Worm (Caenorhabditis elegans) whole organism, young adult: ENCODE results near the gene eas-1.
A peak's percentile ranks its signal among the peaks of the same experiment; 100 is the strongest.

Experiments
- C06A6.2 ChIP-seq: fragments of 200-800 bp; sonication (Bioruptor generic); conservative IDR thresholded peaks from 2 replicates; pipeline ENCODE4 v1.3.6; 2022; ENCODE audit warnings: missing genetic modification characterization, missing compliant biosample characterization
- D2030.7 ChIP-seq: fragments of 200-800 bp; sonication (Bioruptor generic); IDR thresholded peaks from 2 replicates; pipeline ENCODE4 v1.3.6; 2022; ENCODE audit warnings: missing genetic modification reagents, missing genetic modification characterization, missing compliant biosample characterization
- F10E7.11 ChIP-seq: sonication (generic microtip); optimal IDR thresholded peaks from 2 replicates; lab custom pipeline; 2017; ENCODE audit warnings: mild to moderate bottlenecking, missing genetic modification characterization, moderate library complexity, missing compliant biosample characterization
- F22D6.2 ChIP-seq: sonication (generic microtip); optimal IDR thresholded peaks from 2 replicates; lab custom pipeline; 2016; ENCODE audit warnings: mild to moderate bottlenecking, missing genetic modification characterization, missing compliant biosample characterization
- F23B12.7 ChIP-seq: sonication (generic microtip); optimal IDR thresholded peaks from 2 replicates; lab custom pipeline; 2017; ENCODE audit warnings: missing genetic modification characterization, mild to moderate bottlenecking, missing compliant biosample characterization, antibody characterized with exemption, moderate library complexity; ENCODE audit not compliant: insufficient read depth
- F37B4.10 ChIP-seq: fragments of 200-800 bp; sonication (Bioruptor generic); IDR thresholded peaks from 2 replicates; pipeline ENCODE4 v1.3.6; 2022; ENCODE audit warnings: missing genetic modification characterization, missing compliant biosample characterization
- F39B2.1 ChIP-seq: fragments of 200-800 bp; sonication (Bioruptor generic); IDR thresholded peaks from 2 replicates; pipeline ENCODE4 v1.3.6; 2022; ENCODE audit warnings: missing genetic modification reagents, missing genetic modification characterization, missing compliant biosample characterization
- F57A8.1 ChIP-seq: fragments of 200-800 bp; sonication (Bioruptor generic); optimal IDR thresholded peaks from 2 replicates; lab custom pipeline; 2018; ENCODE audit warnings: mild to moderate bottlenecking, missing genetic modification characterization, moderate library complexity, missing compliant biosample characterization
- Y53F4B.3 ChIP-seq: fragments of 200-800 bp; sonication (Bioruptor generic); IDR thresholded peaks from 2 replicates; pipeline ENCODE4 v1.3.6; 2022; ENCODE audit warnings: missing genetic modification reagents, missing genetic modification characterization, missing compliant biosample characterization
- Y53G8AR.9 ChIP-seq: fragments of 200-800 bp; sonication (Bioruptor generic); conservative IDR thresholded peaks from 2 replicates; pipeline ENCODE4 v1.3.6; 2022; ENCODE audit warnings: missing genetic modification reagents, missing genetic modification characterization, missing compliant biosample characterization
- Y95B8A.8 ChIP-seq: fragments of 200-800 bp; sonication (Bioruptor generic); IDR thresholded peaks from 2 replicates; pipeline ENCODE4 v1.3.6; 2022; ENCODE audit warnings: missing genetic modification reagents, missing genetic modification characterization, missing compliant biosample characterization
- aptf-2 ChIP-seq: fragments of 200-800 bp; sonication (Bioruptor generic); conservative IDR thresholded peaks from 2 replicates; pipeline ENCODE4 v1.3.6; 2022; ENCODE audit warnings: missing genetic modification reagents, missing genetic modification characterization, missing compliant biosample characterization
- atf-7 ChIP-seq: sonication (generic microtip); optimal IDR thresholded peaks from 2 replicates; lab custom pipeline; 2017; ENCODE audit warnings: mild to moderate bottlenecking, missing genetic modification characterization, missing compliant biosample characterization
- attf-5 ChIP-seq: fragments of 200-800 bp; sonication (Bioruptor generic); optimal IDR thresholded peaks from 2 replicates; lab custom pipeline; 2018; ENCODE audit warnings: mild to moderate bottlenecking, missing genetic modification characterization, missing compliant biosample characterization
- bed-2 ChIP-seq: fragments of 200-800 bp; sonication (Bioruptor generic); IDR thresholded peaks from 2 replicates; pipeline ENCODE4 v1.3.6; 2022; ENCODE audit warnings: missing genetic modification reagents, missing genetic modification characterization, missing compliant biosample characterization
- ccch-3 ChIP-seq: fragments of 200-800 bp; sonication (Bioruptor generic); optimal IDR thresholded peaks from 2 replicates; lab custom pipeline; 2018; ENCODE audit warnings: mild to moderate bottlenecking, missing genetic modification characterization, missing compliant biosample characterization
- ceh-58 ChIP-seq: fragments of 200-800 bp; sonication (Bioruptor generic); IDR thresholded peaks from 2 replicates; pipeline ENCODE4 v1.3.6; 2022; ENCODE audit warnings: missing genetic modification characterization, missing compliant biosample characterization
- ceh-79 ChIP-seq: sonication (generic microtip); optimal IDR thresholded peaks from 2 replicates; lab custom pipeline; 2017; ENCODE audit warnings: mild to moderate bottlenecking, missing genetic modification characterization, missing compliant biosample characterization
- chd-7 ChIP-seq: sonication (generic microtip); optimal IDR thresholded peaks from 2 replicates; lab custom pipeline; 2016; ENCODE audit warnings: mild to moderate bottlenecking, missing genetic modification characterization, moderate library complexity, missing compliant biosample characterization
- die-1 ChIP-seq: sonication (generic microtip); optimal IDR thresholded peaks from 2 replicates; lab custom pipeline; 2016; ENCODE audit warnings: missing genotype, mild to moderate bottlenecking, missing genetic modification characterization, missing compliant biosample characterization
- dox-1 ChIP-seq: fragments of 200-800 bp; sonication (Bioruptor generic); IDR thresholded peaks from 2 replicates; pipeline ENCODE4 v1.3.6; 2022; ENCODE audit warnings: missing genetic modification reagents, missing genetic modification characterization, missing compliant biosample characterization
- egl-44 ChIP-seq: fragments of 200-800 bp; sonication (Bioruptor generic); IDR thresholded peaks from 2 replicates; pipeline ENCODE4 v1.3.6; 2022; ENCODE audit warnings: missing genetic modification reagents, missing genetic modification characterization, missing compliant biosample characterization
- egrh-3 ChIP-seq: fragments of 200-800 bp; sonication (Bioruptor generic); IDR thresholded peaks from 2 replicates; pipeline ENCODE4 v1.3.6; 2022; ENCODE audit warnings: missing genetic modification reagents, missing genetic modification characterization, missing compliant biosample characterization
- gei-17 ChIP-seq: fragments of 200-800 bp; sonication (Bioruptor generic); optimal IDR thresholded peaks from 2 replicates; lab custom pipeline; 2018; ENCODE audit warnings: mild to moderate bottlenecking, missing genetic modification characterization, missing compliant biosample characterization
- lag-1 ChIP-seq: fragments of 200-800 bp; sonication (Bioruptor generic); IDR thresholded peaks from 2 replicates; pipeline ENCODE4 v1.3.6; 2022; ENCODE audit warnings: missing genetic modification reagents, missing genetic modification characterization, missing compliant biosample characterization
- let-607 ChIP-seq, 2 experiments: fragments of 200-800 bp in 1 of 2; sonication (Bioruptor generic) in 1 of 2; sonication (generic microtip) in 1 of 2; optimal IDR thresholded peaks; 2 replicates each; lab custom pipeline; 2016 to 2018; ENCODE audit warnings: mild to moderate bottlenecking in 2 of 2, missing compliant biosample characterization in 2 of 2, missing genetic modification characterization in 2 of 2, moderate library complexity in 2 of 2, missing genotype in 1 of 2
- lin-26 ChIP-seq: fragments of 200-800 bp; sonication (Bioruptor generic); IDR thresholded peaks from 2 replicates; pipeline ENCODE4 v1.3.6; 2022; ENCODE audit warnings: missing genetic modification reagents, missing genetic modification characterization, missing compliant biosample characterization
- lin-35 ChIP-seq, 3 experiments: fragments of 150-350 bp in 2 of 3; sonication (generic microtip) in 1 of 3; optimal IDR thresholded peaks; 2 replicates each; lab custom pipeline; 2014 to 2018; ENCODE audit warnings: missing biosample characterization in 3 of 3, missing genetic modification characterization in 3 of 3, missing genetic modification reagents in 3 of 3
- lin-40 ChIP-seq: sonication (generic microtip); optimal IDR thresholded peaks from 2 replicates; lab custom pipeline; 2016; ENCODE audit warnings: missing genetic modification characterization, mild to moderate bottlenecking, missing compliant biosample characterization, missing genotype, missing genetic modification reagents
- lin-54 ChIP-seq: fragments of 200-800 bp; sonication (Bioruptor generic); optimal IDR thresholded peaks from 2 replicates; lab custom pipeline; 2018; ENCODE audit warnings: mild to moderate bottlenecking, missing genetic modification characterization, missing compliant biosample characterization
- lsl-1 ChIP-seq: fragments of 200-800 bp; sonication (Bioruptor generic); optimal IDR thresholded peaks from 2 replicates; lab custom pipeline; 2018; ENCODE audit warnings: mild to moderate bottlenecking, missing genetic modification characterization, moderate library complexity, missing compliant biosample characterization
- madf-3 ChIP-seq: fragments of 200-800 bp; sonication (Bioruptor generic); IDR thresholded peaks from 2 replicates; pipeline ENCODE4 v1.3.6; 2022; ENCODE audit warnings: missing genetic modification reagents, missing genetic modification characterization, missing compliant biosample characterization
- madf-6 ChIP-seq: fragments of 200-800 bp; sonication (Bioruptor generic); IDR thresholded peaks from 2 replicates; pipeline ENCODE4 v1.3.6; 2022; ENCODE audit warnings: missing genetic modification reagents, missing genetic modification characterization, missing compliant biosample characterization
- madf-8 ChIP-seq: fragments of 200-800 bp; sonication (Bioruptor generic); conservative IDR thresholded peaks from 2 replicates; pipeline ENCODE4 v1.3.6; 2022; ENCODE audit warnings: missing genetic modification reagents, missing genetic modification characterization, missing compliant biosample characterization
- mes-4 ChIP-seq: sonication (generic microtip); optimal IDR thresholded peaks from 2 replicates; lab custom pipeline; 2016; ENCODE audit warnings: missing genotype, missing genetic modification characterization, missing compliant biosample characterization
- nhr-179 ChIP-seq: sonication (generic microtip); optimal IDR thresholded peaks from 2 replicates; lab custom pipeline; 2016; ENCODE audit warnings: mild to moderate bottlenecking, missing genetic modification characterization, missing compliant biosample characterization
- rec-8 ChIP-seq, 2 experiments: sonication (generic microtip); optimal IDR thresholded peaks; 2 replicates each; lab custom pipeline; 2016; ENCODE audit warnings: mild to moderate bottlenecking in 2 of 2, missing genetic modification characterization in 2 of 2, missing genetic modification reagents in 2 of 2, missing genotype in 2 of 2, missing biosample characterization in 1 of 2, missing compliant biosample characterization in 1 of 2, moderate library complexity in 1 of 2
- rpc-1 ChIP-seq, 2 experiments: fragments of 150-350 bp in 1 of 2; sonication (generic microtip) in 1 of 2; optimal IDR thresholded peaks; 2 replicates each; lab custom pipeline; 2014 to 2018; ENCODE audit warnings: missing biosample characterization in 1 of 2, missing genetic modification characterization in 1 of 2, missing genetic modification reagents in 1 of 2, missing genotype in 1 of 2
- snpc-1.1 ChIP-seq: sonication (generic microtip); optimal IDR thresholded peaks from 2 replicates; lab custom pipeline; 2017; ENCODE audit warnings: missing genetic modification characterization, mild to moderate bottlenecking, missing compliant biosample characterization, antibody characterized with exemption, moderate library complexity, missing genotype, missing genetic modification reagents; ENCODE audit not compliant: insufficient read depth
- snpc-4 ChIP-seq, 5 experiments: fragments of 150-350 bp in 1 of 5; sonication (generic microtip) in 4 of 5; optimal IDR thresholded peaks; 2 replicates each; lab custom pipeline; 2014 to 2018; ENCODE audit warnings: missing genetic modification characterization in 5 of 5, missing biosample characterization in 3 of 5, antibody characterized with exemption in 2 of 5, mild to moderate bottlenecking in 2 of 5, missing compliant biosample characterization in 2 of 5, missing genotype in 2 of 5, moderate library complexity in 2 of 5, missing genetic modification reagents in 1 of 5
- tlf-1 ChIP-seq: fragments of 200-800 bp; sonication (Bioruptor generic); optimal IDR thresholded peaks from 2 replicates; lab custom pipeline; 2018; ENCODE audit warnings: mild to moderate bottlenecking, missing genetic modification characterization, missing compliant biosample characterization
- unc-62 ChIP-seq: fragments of 150-350 bp; optimal IDR thresholded peaks from 2 replicates; lab custom pipeline; 2014; ENCODE audit warnings: missing biosample characterization, missing genetic modification reagents, missing genetic modification characterization
- zfh-2 ChIP-seq: fragments of 200-800 bp; sonication (Bioruptor generic); conservative IDR thresholded peaks from 2 replicates; pipeline ENCODE4 v1.3.6; 2022; ENCODE audit warnings: missing genetic modification reagents, missing genetic modification characterization, missing compliant biosample characterization
- ztf-18 ChIP-seq: sonication (generic microtip); optimal IDR thresholded peaks from 2 replicates; lab custom pipeline; 2016; ENCODE audit warnings: missing genotype, mild to moderate bottlenecking, missing genetic modification characterization, missing compliant biosample characterization
- ztf-25 ChIP-seq: fragments of 200-800 bp; sonication (Bioruptor generic); IDR thresholded peaks from 2 replicates; pipeline ENCODE4 v1.3.6; 2022; ENCODE audit warnings: missing genetic modification reagents, missing genetic modification characterization, missing compliant biosample characterization
- ztf-28 ChIP-seq: fragments of 200-800 bp; sonication (Bioruptor generic); IDR thresholded peaks from 2 replicates; pipeline ENCODE4 v1.3.6; 2022; ENCODE audit warnings: missing genetic modification reagents, missing genetic modification characterization, missing compliant biosample characterization
- ztf-6 ChIP-seq: fragments of 200-800 bp; sonication (Bioruptor generic); IDR thresholded peaks from 2 replicates; pipeline ENCODE4 v1.3.6; 2022; ENCODE audit warnings: missing genetic modification reagents, missing genetic modification characterization, missing compliant biosample characterization

The eas-1 gene

ce11 chrII:4739984-4740462 is at the start of gene eas-1:
Gene eas-1 (plus strand): TSS chrII:4740412.
- TF ChIP-seq dox-1 (GFP tag; lab: Robert Waterston, UW): peak; percentile 79
- TF ChIP-seq lin-35 (GFP tag; optimal IDR thresholded peaks at IDR 0.05; lab: Kevin White, UChicago): peak in 2 of 3 experiments; percentile 46 to 91
- peak; percentile 45 for TF ChIP-seq madf-8 (GFP tag; lab: Robert Waterston, UW)
- TF ChIP-seq lin-54: peak; percentile 94
- TF ChIP-seq aptf-2 (GFP tag; lab: Robert Waterston, UW): peak; percentile 76; the same call in 1 of the 2 replicates
- TF ChIP-seq lsl-1 (GFP tag; lab: Kevin White, UChicago): peak; percentile 63
- TF ChIP-seq bed-2 (GFP tag; lab: Robert Waterston, UW): peak; percentile 69; the same call in 1 of the 2 replicates
- peak; percentile 37 for TF ChIP-seq ccch-3 (GFP tag; lab: Kevin White, UChicago)
- TF ChIP-seq zfh-2: no peak
- no peak for TF ChIP-seq nhr-179 (tag; lab: Kevin White, UChicago)
- TF ChIP-seq C06A6.2 (GFP tag; lab: Robert Waterston, UW): no peak
- no peak for TF ChIP-seq rec-8 (tag; optimal IDR thresholded peaks at IDR 0.05; lab: Kevin White, UChicago)
- no peak for TF ChIP-seq ceh-79 (tag; lab: Kevin White, UChicago)
- no peak for TF ChIP-seq mes-4 (tag; lab: Kevin White, UChicago)
- TF ChIP-seq F23B12.7: peak; percentile 39
- no peak for TF ChIP-seq die-1 (tag; lab: Kevin White, UChicago)
- peak; percentile 76; the same call in 1 of the 2 replicates for TF ChIP-seq ztf-25 (GFP tag; lab: Robert Waterston, UW)
- no peak for TF ChIP-seq snpc-4 (GFP tag; optimal IDR thresholded peaks at IDR 0.05; lab: Kevin White, UChicago)
- peak in 2 of 4 experiments; percentile 18 to 22 for TF ChIP-seq snpc-4 (tag; optimal IDR thresholded peaks at IDR 0.05; lab: Kevin White, UChicago)
- TF ChIP-seq ceh-58 (GFP tag; lab: Robert Waterston, UW): no peak
- no peak for TF ChIP-seq F39B2.1
- TF ChIP-seq madf-6 (GFP tag; lab: Robert Waterston, UW): peak; percentile 69
- no peak for TF ChIP-seq F37B4.10
- TF ChIP-seq lin-26 (GFP tag; lab: Robert Waterston, UW): no peak
- TF ChIP-seq Y95B8A.8: no peak
- peak; percentile 27 for TF ChIP-seq ztf-18 (tag; lab: Kevin White, UChicago)
- no peak for TF ChIP-seq ztf-28 (GFP tag; lab: Robert Waterston, UW)
- peak; percentile 70 for TF ChIP-seq D2030.7 (GFP tag; lab: Robert Waterston, UW)
- no peak for TF ChIP-seq ztf-6 (GFP tag; lab: Robert Waterston, UW)
- TF ChIP-seq rpc-1 (optimal IDR thresholded peaks at IDR 0.05; lab: Kevin White, UChicago): no peak
- TF ChIP-seq rpc-1 (tag; optimal IDR thresholded peaks at IDR 0.05; lab: Kevin White, UChicago): no peak
- no peak for TF ChIP-seq Y53F4B.3 (GFP tag; lab: Robert Waterston, UW)
- no peak for TF ChIP-seq gei-17 (GFP tag; lab: Kevin White, UChicago)
- TF ChIP-seq tlf-1: peak; percentile 20
- peak; percentile 73 for TF ChIP-seq atf-7 (tag; lab: Kevin White, UChicago)
- no peak for TF ChIP-seq unc-62 (GFP tag; lab: Kevin White, UChicago)
- TF ChIP-seq let-607 (tag; optimal IDR thresholded peaks at IDR 0.05; lab: Kevin White, UChicago): peak; percentile 93 to 97
- TF ChIP-seq madf-3 (GFP tag; lab: Robert Waterston, UW): no peak
- TF ChIP-seq egrh-3 (GFP tag; lab: Robert Waterston, UW): no peak
- TF ChIP-seq lin-40 (tag; lab: Kevin White, UChicago): peak; percentile 65
- TF ChIP-seq egl-44 (GFP tag; lab: Robert Waterston, UW): no peak; the same call in 1 of the 2 replicates
- no peak for TF ChIP-seq F57A8.1 (GFP tag; lab: Kevin White, UChicago)
- peak; percentile 76 for TF ChIP-seq attf-5 (GFP tag; lab: Kevin White, UChicago)
- peak; percentile 8 for TF ChIP-seq F22D6.2 (tag; lab: Kevin White, UChicago)
- no peak for TF ChIP-seq F10E7.11 (tag; lab: Kevin White, UChicago)
- TF ChIP-seq chd-7 (tag; lab: Kevin White, UChicago): peak; percentile 24
- no peak for TF ChIP-seq Y53G8AR.9 (GFP tag; lab: Robert Waterston, UW)
- no peak for TF ChIP-seq lag-1 (GFP tag; lab: Robert Waterston, UW)
- TF ChIP-seq snpc-1.1 (tag; lab: Kevin White, UChicago): no peak
